Fruit fly (Drosophila melanogaster) whole organism, embryonic: Measurements from ENCODE around the gene CG15282.

Experiments used
- Atf3 ChIP-seq: fragments of 200-800 bp; sonication (Bioruptor generic); optimal IDR thresholded peaks from 3 replicates; lab custom pipeline; 2016; ENCODE audit warnings: missing biosample characterization, missing genetic modification characterization
- Awh ChIP-seq: fragments of 200-800 bp; sonication (Bioruptor generic); IDR thresholded peaks from 2 replicates; pipeline ENCODE4, ENCODE4 v1.3.6; 2022; ENCODE audit warnings: missing biosample characterization, missing genetic modification characterization
- Blimp-1 ChIP-seq: fragments of 200-800 bp; sonication (Bioruptor generic); optimal IDR thresholded peaks from 3 replicates; lab custom pipeline; 2018; ENCODE audit warnings: missing biosample characterization, missing genetic modification characterization, mild to moderate bottlenecking, moderate library complexity, missing genetic modification reagents
- CG10959 ChIP-seq: fragments of 200-800 bp; sonication (Bioruptor generic); IDR thresholded peaks from 2 replicates; pipeline ENCODE4 v1.3.6; 2022; ENCODE audit warnings: missing biosample characterization, missing genetic modification characterization
- CG11560 ChIP-seq: fragments of 200-800 bp; sonication (Bioruptor generic); IDR thresholded peaks from 3 replicates; pipeline ENCODE4 v1.3.6; 2022; ENCODE audit warnings: missing biosample characterization, missing genetic modification characterization
- CG12942 ChIP-seq: fragments of 200-800 bp; sonication (Bioruptor generic); optimal IDR thresholded peaks from 3 replicates; lab custom pipeline; 2016; ENCODE audit warnings: missing biosample characterization, missing genetic modification characterization
- CG15696 ChIP-seq: fragments of 200-800 bp; sonication (Bioruptor generic); optimal IDR thresholded peaks from 2 replicates; lab custom pipeline; 2019; ENCODE audit warnings: missing biosample characterization, mild to moderate bottlenecking, missing genetic modification characterization, moderate library complexity
- CG17912 ChIP-seq: fragments of 200-800 bp; sonication (Bioruptor generic); optimal IDR thresholded peaks from 2 replicates; lab custom pipeline; 2018; ENCODE audit warnings: missing biosample characterization, mild to moderate bottlenecking, missing genetic modification characterization
- CG18262 ChIP-seq: fragments of 200-800 bp; optimal IDR thresholded peaks from 3 replicates; lab custom pipeline; 2019; ENCODE audit warnings: missing biosample characterization, mild to moderate bottlenecking, missing genetic modification characterization, moderate library complexity
- CG30020 ChIP-seq: fragments of 200-800 bp; optimal IDR thresholded peaks from 2 replicates; lab custom pipeline; 2019; ENCODE audit warnings: missing biosample characterization, mild to moderate bottlenecking, missing genetic modification characterization, moderate library complexity
- CG31441 ChIP-seq: fragments of 200-800 bp; sonication (Bioruptor generic); IDR thresholded peaks from 2 replicates; pipeline ENCODE4 v1.3.6; 2022; ENCODE audit warnings: missing biosample characterization, missing genetic modification characterization
- CG3847 ChIP-seq: fragments of 200-800 bp; sonication (Bioruptor generic); IDR thresholded peaks from 2 replicates; pipeline ENCODE4 v1.3.6; 2022; ENCODE audit warnings: missing biosample characterization, missing genetic modification characterization
- CG7372 ChIP-seq: fragments of 200-800 bp; sonication (Bioruptor generic); IDR thresholded peaks from 2 replicates; pipeline ENCODE4 v1.3.6; 2022; ENCODE audit warnings: missing biosample characterization, missing genetic modification characterization
- CG7987 ChIP-seq: fragments of 200-800 bp; sonication (Bioruptor generic); optimal IDR thresholded peaks from 2 replicates; lab custom pipeline; 2018; ENCODE audit warnings: missing biosample characterization, mild to moderate bottlenecking, missing genetic modification characterization, moderate library complexity
- CG8089 ChIP-seq: fragments of 200-800 bp; sonication (Bioruptor generic); optimal IDR thresholded peaks from 3 replicates; lab custom pipeline; 2016; ENCODE audit warnings: missing biosample characterization, missing genetic modification characterization
- CG8924 ChIP-seq: fragments of 200-800 bp; optimal IDR thresholded peaks from 3 replicates; lab custom pipeline; 2019; ENCODE audit warnings: missing biosample characterization, mild to moderate bottlenecking, missing genetic modification characterization, moderate library complexity
- CG9609 ChIP-seq: fragments of 200-800 bp; sonication (Bioruptor generic); optimal IDR thresholded peaks from 3 replicates; lab custom pipeline; 2016; ENCODE audit warnings: missing biosample characterization, missing genetic modification characterization
- CG9797 ChIP-seq: fragments of 200-800 bp; sonication (Bioruptor generic); optimal IDR thresholded peaks from 3 replicates; lab custom pipeline; 2018; ENCODE audit warnings: missing biosample characterization, mild to moderate bottlenecking, missing genetic modification characterization
- CG9876 ChIP-seq: fragments of 200-800 bp; sonication (Bioruptor generic); optimal IDR thresholded peaks from 2 replicates; lab custom pipeline; 2016; ENCODE audit warnings: missing biosample characterization, missing genetic modification characterization
- Dbx ChIP-seq: fragments of 200-800 bp; sonication (Bioruptor generic); IDR thresholded peaks from 3 replicates; pipeline ENCODE4 v1.3.6; 2022; ENCODE audit warnings: missing biosample characterization, missing genetic modification characterization
- Fer3 ChIP-seq: fragments of 200-800 bp; sonication (Bioruptor generic); optimal IDR thresholded peaks from 2 replicates; lab custom pipeline; 2018; ENCODE audit warnings: missing biosample characterization, mild to moderate bottlenecking, missing genetic modification characterization, moderate library complexity
- HLHmδ ChIP-seq: fragments of 200-800 bp; sonication (Bioruptor generic); optimal IDR thresholded peaks from 2 replicates; lab custom pipeline; 2018; ENCODE audit warnings: missing biosample characterization, mild to moderate bottlenecking, missing genetic modification characterization, moderate library complexity
- Hsf ChIP-seq: fragments of 200-800 bp; sonication (Bioruptor generic); optimal IDR thresholded peaks from 3 replicates; lab custom pipeline; 2016; ENCODE audit warnings: missing biosample characterization, missing genetic modification characterization
- Mes4 ChIP-seq: fragments of 200-800 bp; sonication (Bioruptor generic); optimal IDR thresholded peaks from 2 replicates; lab custom pipeline; 2016; ENCODE audit warnings: missing biosample characterization, missing genetic modification characterization
- Mrtf ChIP-seq: fragments of 200-800 bp; sonication (Bioruptor generic); IDR thresholded peaks from 3 replicates; pipeline ENCODE4 v1.3.6; 2022; ENCODE audit warnings: missing biosample characterization, missing genetic modification characterization
- Opbp ChIP-seq: fragments of 200-800 bp; sonication (Bioruptor generic); IDR thresholded peaks from 3 replicates; pipeline ENCODE4 v1.3.6; 2022; ENCODE audit warnings: missing biosample characterization, missing genetic modification characterization; ENCODE audit not compliant: partially characterized antibody
- PHDP ChIP-seq: fragments of 200-800 bp; sonication (Bioruptor generic); optimal IDR thresholded peaks from 3 replicates; lab custom pipeline; 2018; ENCODE audit warnings: missing biosample characterization, mild to moderate bottlenecking, missing genetic modification characterization, moderate library complexity
- Ravus ChIP-seq: fragments of 200-800 bp; sonication (Bioruptor generic); IDR thresholded peaks from 2 replicates; pipeline ENCODE4 v1.3.6; 2022; ENCODE audit warnings: missing biosample characterization, missing genetic modification characterization
- Scr ChIP-seq: fragments of 200-800 bp; sonication (Bioruptor generic); IDR thresholded peaks from 2 replicates; pipeline ENCODE4 v1.3.6; 2022; ENCODE audit warnings: missing biosample characterization, missing genetic modification characterization; ENCODE audit not compliant: partially characterized antibody
- Spps ChIP-seq: fragments of 200-800 bp; sonication (Bioruptor generic); optimal IDR thresholded peaks from 2 replicates; lab custom pipeline; 2018; ENCODE audit warnings: missing biosample characterization, mild to moderate bottlenecking, missing genetic modification characterization
- abd-A ChIP-seq: fragments of 200-800 bp; sonication (Bioruptor generic); optimal IDR thresholded peaks from 3 replicates; lab custom pipeline; 2019; ENCODE audit warnings: missing biosample characterization, mild to moderate bottlenecking, missing genetic modification characterization, moderate library complexity
- bsh ChIP-seq, 2 experiments: fragments of 200-800 bp; sonication (Bioruptor generic); optimal IDR thresholded peaks; 2 replicates each; lab custom pipeline; 2017 to 2018; ENCODE audit warnings: mild to moderate bottlenecking in 2 of 2, missing biosample characterization in 2 of 2, missing genetic modification characterization in 2 of 2, moderate library complexity in 1 of 2
- croc ChIP-seq: fragments of 200-800 bp; sonication (Bioruptor generic); conservative IDR thresholded peaks from 3 replicates; pipeline ENCODE4 v1.3.6; 2022; ENCODE audit warnings: missing biosample characterization, missing genetic modification characterization
- dm ChIP-seq: fragments of 200-800 bp; sonication (Bioruptor generic); optimal IDR thresholded peaks from 3 replicates; lab custom pipeline; 2016; ENCODE audit warnings: missing biosample characterization, missing genetic modification characterization
- fd3F ChIP-seq: fragments of 200-800 bp; sonication (Bioruptor generic); optimal IDR thresholded peaks from 2 replicates; lab custom pipeline; 2018; ENCODE audit warnings: missing biosample characterization, mild to moderate bottlenecking, missing genetic modification characterization, moderate library complexity
- gcm2 ChIP-seq: fragments of 200-800 bp; sonication (Bioruptor generic); optimal IDR thresholded peaks from 2 replicates; lab custom pipeline; 2016; ENCODE audit warnings: missing biosample characterization, missing genetic modification characterization
- grn ChIP-seq: fragments of 200-800 bp; sonication (Bioruptor generic); optimal IDR thresholded peaks from 3 replicates; lab custom pipeline; 2017; ENCODE audit warnings: missing biosample characterization, missing genetic modification characterization
- hb ChIP-seq: fragments of 200-800 bp; sonication (Bioruptor generic); IDR thresholded peaks from 3 replicates; pipeline ENCODE4 v1.3.6; 2022; ENCODE audit warnings: missing biosample characterization, missing genetic modification characterization; ENCODE audit not compliant: partially characterized antibody
- klu ChIP-seq: fragments of 200-800 bp; sonication (Bioruptor generic); IDR thresholded peaks from 2 replicates; pipeline ENCODE4 v1.3.6; 2022; ENCODE audit warnings: missing biosample characterization, missing genetic modification characterization
- lbe ChIP-seq: fragments of 200-800 bp; sonication (Bioruptor generic); optimal IDR thresholded peaks from 2 replicates; lab custom pipeline; 2016; ENCODE audit warnings: missing biosample characterization, mild to moderate bottlenecking, missing genetic modification characterization
- otp ChIP-seq: fragments of 200-800 bp; sonication (Bioruptor generic); IDR thresholded peaks from 3 replicates; pipeline ENCODE4, ENCODE4 v1.3.6; 2022; ENCODE audit warnings: missing biosample characterization, missing genetic modification characterization
- sens-2 ChIP-seq: fragments of 200-800 bp; sonication (Bioruptor generic); IDR thresholded peaks from 2 replicates; pipeline ENCODE4 v1.3.6; 2022; ENCODE audit warnings: missing biosample characterization, missing genetic modification characterization
- slou ChIP-seq: fragments of 200-800 bp; sonication (Bioruptor generic); optimal IDR thresholded peaks from 3 replicates; lab custom pipeline; 2016; ENCODE audit warnings: missing biosample characterization, missing genetic modification characterization
- tap ChIP-seq: fragments of 200-800 bp; optimal IDR thresholded peaks from 3 replicates; lab custom pipeline; 2019; ENCODE audit warnings: missing biosample characterization, mild to moderate bottlenecking, missing genetic modification characterization, moderate library complexity
- trh ChIP-seq: fragments of 200-800 bp; sonication (Bioruptor generic); optimal IDR thresholded peaks from 2 replicates; lab custom pipeline; 2016; ENCODE audit warnings: missing biosample characterization, missing genetic modification characterization
- tup ChIP-seq: fragments of 200-800 bp; sonication (Bioruptor generic); optimal IDR thresholded peaks from 2 replicates; lab custom pipeline; 2016; ENCODE audit warnings: missing biosample characterization, mild to moderate bottlenecking, missing genetic modification characterization, moderate library complexity
- wor ChIP-seq: fragments of 200-800 bp; sonication (Bioruptor generic); IDR thresholded peaks from 2 replicates; pipeline ENCODE4 v1.3.6; 2022; ENCODE audit warnings: missing biosample characterization, missing genetic modification characterization

CG15282 gene

DNA sequence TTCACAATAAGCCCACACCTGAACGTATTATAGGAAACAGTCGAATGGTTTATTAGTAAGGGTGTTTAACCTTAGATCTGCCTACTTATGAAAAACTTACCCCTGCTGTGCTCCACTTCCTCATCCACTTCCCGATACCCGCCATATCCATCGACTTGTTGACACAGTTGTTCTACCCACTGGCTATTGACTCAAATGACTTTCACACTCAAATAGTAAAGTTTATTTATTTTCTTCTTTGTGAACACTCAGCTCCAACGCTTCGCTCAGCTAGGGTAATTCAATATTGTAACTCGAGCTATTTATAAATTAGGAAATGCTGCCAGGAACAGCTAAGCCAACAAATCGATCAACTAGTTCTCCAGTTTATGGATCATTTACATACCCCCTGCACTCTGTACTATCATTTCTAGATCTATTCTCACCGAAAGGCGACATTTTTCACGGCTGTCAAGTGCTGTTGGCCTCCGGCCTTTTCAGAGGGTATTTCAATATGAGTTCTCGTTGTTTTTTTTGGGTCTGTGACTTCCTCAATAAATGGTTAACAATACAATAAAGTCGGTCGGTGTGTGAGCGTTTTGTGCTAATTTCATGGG, 26.5 kb upstream of the CG15282 start (continued):
- TF ChIP-seq grn (GFP tag; lab: Kevin White, UChicago) (peak; percentile 92), lbe (GFP tag; lab: Kevin White, UChicago) (peak; percentile 90), Atf3 (GFP tag; lab: Kevin White, UChicago) (peak; percentile 67), slou (GFP tag; lab: Kevin White, UChicago) (peak; percentile 66), tup (GFP tag; lab: Kevin White, UChicago) (peak; percentile 94), CG9876 (peak; percentile 84), CG8924 (tag; lab: Kevin White, UChicago) (peak; percentile 76), CG12942 (GFP tag; lab: Kevin White, UChicago) (peak; percentile 74), Dbx (GFP tag; lab: Robert Waterston, UW) (peak; percentile 93), PHDP (tag; lab: Kevin White, UChicago) (peak; percentile 85), sens-2 (GFP tag; lab: Robert Waterston, UW) (peak; percentile 65), CG17912 (GFP tag; lab: Kevin White, UChicago) (peak; percentile 76), trh (GFP tag; lab: Kevin White, UChicago) (peak; percentile 77), CG30020 (tag; lab: Kevin White, UChicago) (peak; percentile 5), wor (GFP tag; lab: Robert Waterston, UW) (no peak), CG10959 (GFP tag; lab: Robert Waterston, UW) (peak; percentile 68), bsh (GFP tag; optimal IDR thresholded peaks at IDR 0.05; lab: Kevin White, UChicago) (peak in 1 of 2 experiments; percentile 84), dm (GFP tag; lab: Kevin White, UChicago) (peak; percentile 65), CG11560 (tag; lab: Robert Waterston, UW) (no peak; the same call in 2 of the 3 replicates), hb (GFP tag; lab: Robert Waterston, UW) (no peak), Spps (tag; lab: Kevin White, UChicago) (peak; percentile 69), CG7372 (GFP tag; lab: Robert Waterston, UW) (0 out of 2 replicates have a peak, but pooled peaks have one; percentile 6), tap (peak; percentile 64), Mrtf (GFP tag; lab: Robert Waterston, UW) (no peak), HLHmδ (peak; percentile 91), CG8089 (GFP tag; lab: Kevin White, UChicago) (peak; percentile 80), Opbp (GFP tag; lab: Robert Waterston, UW) (no peak), CG18262 (peak; percentile 71), Mes4 (GFP tag; lab: Kevin White, UChicago) (peak; percentile 80), Fer3 (tag; lab: Kevin White, UChicago) (peak; percentile 87), Scr (GFP tag; lab: Robert Waterston, UW) (no peak), Hsf (peak; percentile 60), CG7987 (GFP tag; lab: Kevin White, UChicago) (peak; percentile 96), CG3847 (peak; percentile 40; the same call in 1 of the 2 replicates), croc (GFP tag; lab: Robert Waterston, UW) (no peak), otp (peak; percentile 88), fd3F (GFP tag; lab: Kevin White, UChicago) (peak; percentile 81)
- TF ChIP-seq, all 482 proteins: peak for 380

DNA sequence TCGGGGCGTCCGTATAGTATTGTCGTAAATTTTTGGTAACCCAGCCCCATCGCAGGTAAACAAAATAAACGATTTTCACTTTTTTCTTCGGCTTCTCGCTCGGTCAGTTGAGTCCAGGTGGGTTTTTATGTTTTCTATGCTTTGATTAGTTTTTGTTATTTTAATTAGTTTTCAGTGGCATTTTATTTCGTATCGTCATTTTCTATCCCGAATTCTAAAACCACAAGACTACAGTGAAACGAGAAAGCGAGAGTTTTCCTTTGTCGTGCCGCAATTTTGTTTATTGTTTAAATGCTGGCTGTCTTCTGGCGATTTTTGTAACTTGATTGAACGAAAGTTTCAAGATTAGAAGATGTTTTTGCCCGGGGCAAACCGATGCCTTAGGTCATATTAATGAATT, 24.9 kb upstream of the CG15282 start:
- 0 out of 2 replicates have a peak, but pooled peaks have one; percentile 28 for TF ChIP-seq Awh (GFP tag; lab: Robert Waterston, UW)
- TF ChIP-seq CG9609, result no peak
- TF ChIP-seq abd-A (tag; lab: Kevin White, UChicago), result peak; percentile 37
- no peak for TF ChIP-seq CG15696
- TF ChIP-seq CG9797 (GFP tag; lab: Kevin White, UChicago), result no peak
- no peak for TF ChIP-seq CG31441 (GFP tag; lab: Robert Waterston, UW)
- TF ChIP-seq gcm2 (GFP tag; lab: Kevin White, UChicago), result no peak
- TF ChIP-seq Blimp-1, result peak; percentile 94
- TF ChIP-seq HLHmδ, result no peak
- no peak for TF ChIP-seq klu
- TF ChIP-seq Ravus (GFP tag; lab: Robert Waterston, UW), result no peak
